Fruit fly (Drosophila melanogaster) whole organism, prepupa: ENCODE data around the gene Sclp.
A peak's percentile ranks its signal among the peaks of the same experiment; 100 is the strongest.

Source experiments
- Blimp-1 ChIP-seq: fragments of 200-800 bp; sonication (Bioruptor generic); optimal IDR thresholded peaks from 3 replicates; lab custom pipeline; 2017; ENCODE audit warnings: missing biosample characterization, missing genetic modification characterization, mild to moderate bottlenecking, moderate library complexity, missing genetic modification reagents
- CG10631 ChIP-seq: fragments of 200-800 bp; sonication (Bioruptor generic); optimal IDR thresholded peaks from 2 replicates; lab custom pipeline; 2016; ENCODE audit warnings: missing biosample characterization, missing genetic modification characterization
- CG11294 ChIP-seq: fragments of 200-800 bp; sonication (Bioruptor generic); IDR thresholded peaks from 2 replicates; pipeline ENCODE4 v1.3.6; 2022; ENCODE audit warnings: missing biosample characterization, missing genetic modification characterization
- CG11762 ChIP-seq: fragments of 200-800 bp; sonication (Bioruptor generic); optimal IDR thresholded peaks from 3 replicates; lab custom pipeline; 2016; ENCODE audit warnings: missing biosample characterization, missing genetic modification characterization; ENCODE audit not compliant: insufficient read depth
- CG15336 ChIP-seq: fragments of 200-800 bp; sonication (Bioruptor generic); IDR thresholded peaks from 2 replicates; pipeline ENCODE4 v1.3.6; 2022; ENCODE audit warnings: missing biosample characterization, missing genetic modification characterization
- CG1621 ChIP-seq: fragments of 200-800 bp; sonication (Bioruptor generic); optimal IDR thresholded peaks from 3 replicates; lab custom pipeline; 2018; ENCODE audit warnings: missing biosample characterization, mild to moderate bottlenecking, missing genetic modification characterization
- CG16779 ChIP-seq: fragments of 200-800 bp; sonication (Bioruptor generic); optimal IDR thresholded peaks from 3 replicates; lab custom pipeline; 2017; ENCODE audit warnings: missing biosample characterization, mild to moderate bottlenecking, missing genetic modification characterization
- CG32006 ChIP-seq: fragments of 200-800 bp; sonication (Bioruptor generic); optimal IDR thresholded peaks from 3 replicates; lab custom pipeline; 2017; ENCODE audit warnings: missing biosample characterization, mild to moderate bottlenecking, missing genetic modification characterization
- CG34406 ChIP-seq: fragments of 200-800 bp; sonication (Bioruptor generic); optimal IDR thresholded peaks from 3 replicates; lab custom pipeline; 2016; ENCODE audit warnings: missing biosample characterization, missing genetic modification characterization
- CG3919 ChIP-seq: fragments of 200-800 bp; sonication (Bioruptor generic); optimal IDR thresholded peaks from 3 replicates; lab custom pipeline; 2016; ENCODE audit warnings: missing biosample characterization, missing genetic modification characterization
- CG4318 ChIP-seq: fragments of 200-800 bp; sonication (Bioruptor generic); optimal IDR thresholded peaks from 3 replicates; lab custom pipeline; 2017; ENCODE audit warnings: missing biosample characterization, mild to moderate bottlenecking, missing genetic modification characterization
- CG6276 ChIP-seq: fragments of 200-800 bp; sonication (Bioruptor generic); optimal IDR thresholded peaks from 2 replicates; lab custom pipeline; 2017; ENCODE audit warnings: missing biosample characterization, mild to moderate bottlenecking, missing genetic modification characterization
- CG6792 ChIP-seq: fragments of 200-800 bp; sonication (Bioruptor generic); optimal IDR thresholded peaks from 3 replicates; lab custom pipeline; 2016; ENCODE audit warnings: missing biosample characterization, missing genetic modification characterization
- CG7368 ChIP-seq: fragments of 200-800 bp; sonication (Bioruptor generic); optimal IDR thresholded peaks from 3 replicates; lab custom pipeline; 2016; ENCODE audit warnings: missing biosample characterization, missing genetic modification characterization
- CG8119 ChIP-seq: fragments of 200-800 bp; sonication (Bioruptor generic); IDR thresholded peaks from 3 replicates; pipeline ENCODE4 v1.3.6; 2022; ENCODE audit warnings: missing biosample characterization, missing genetic modification characterization
- CG8319 ChIP-seq: fragments of 200-800 bp; sonication (Bioruptor generic); optimal IDR thresholded peaks from 3 replicates; lab custom pipeline; 2016; ENCODE audit warnings: missing biosample characterization, missing genetic modification characterization
- CG8632 ChIP-seq: fragments of 200-800 bp; sonication (Bioruptor generic); optimal IDR thresholded peaks from 3 replicates; lab custom pipeline; 2016; ENCODE audit warnings: missing biosample characterization, missing genetic modification characterization
- CG9139 ChIP-seq: fragments of 200-800 bp; sonication (Bioruptor generic); optimal IDR thresholded peaks from 3 replicates; lab custom pipeline; 2017; ENCODE audit warnings: missing biosample characterization, mild to moderate bottlenecking, missing genetic modification characterization
- Eip75B ChIP-seq: fragments of 200-800 bp; sonication (Bioruptor generic); optimal IDR thresholded peaks from 3 replicates; lab custom pipeline; 2016; ENCODE audit warnings: missing biosample characterization, missing genetic modification characterization
- Eip78C ChIP-seq: fragments of 200-800 bp; sonication (Bioruptor generic); peaks from one replicate; lab custom pipeline; 2016; ENCODE audit warnings: missing biosample characterization, missing genetic modification characterization
- Eip93F ChIP-seq: fragments of 200-800 bp; sonication (Bioruptor generic); optimal IDR thresholded peaks from 2 replicates; lab custom pipeline; 2016; ENCODE audit warnings: missing biosample characterization, mild to moderate bottlenecking, missing genetic modification characterization
- Ets21C ChIP-seq: fragments of 200-800 bp; sonication (Bioruptor generic); optimal IDR thresholded peaks from 3 replicates; lab custom pipeline; 2016; ENCODE audit warnings: missing biosample characterization, missing genetic modification characterization
- Gug ChIP-seq: fragments of 200-800 bp; sonication (Bioruptor generic); IDR thresholded peaks from 2 replicates; pipeline ENCODE4 v1.3.6; 2022; ENCODE audit warnings: missing biosample characterization, missing genetic modification characterization
- Hr38 ChIP-seq: sonication (Bioruptor generic); optimal IDR thresholded peaks from 2 replicates; lab custom pipeline; 2016; ENCODE audit warnings: missing biosample characterization, missing genetic modification characterization
- Hr39 ChIP-seq: fragments of 200-800 bp; sonication (Bioruptor generic); optimal IDR thresholded peaks from 2 replicates; lab custom pipeline; 2016; ENCODE audit warnings: missing biosample characterization, missing genetic modification characterization
- Hr4 ChIP-seq: fragments of 200-800 bp; sonication (Bioruptor generic); optimal IDR thresholded peaks from 3 replicates; lab custom pipeline; 2016; ENCODE audit warnings: missing biosample characterization, missing genetic modification characterization
- Met ChIP-seq: fragments of 200-800 bp; sonication (Bioruptor generic); optimal IDR thresholded peaks from 3 replicates; lab custom pipeline; 2016; ENCODE audit warnings: missing biosample characterization, missing genetic modification characterization
- OdsH ChIP-seq: fragments of 200-800 bp; sonication (Bioruptor generic); optimal IDR thresholded peaks from 3 replicates; lab custom pipeline; 2016; ENCODE audit warnings: missing biosample characterization, missing genetic modification characterization
- Smox ChIP-seq: fragments of 200-800 bp; sonication (Bioruptor generic); optimal IDR thresholded peaks from 3 replicates; lab custom pipeline; 2016; ENCODE audit warnings: missing biosample characterization, missing genetic modification characterization
- Sox102F ChIP-seq: fragments of 200-800 bp; sonication (Bioruptor generic); optimal IDR thresholded peaks from 2 replicates; lab custom pipeline; 2016; ENCODE audit warnings: missing biosample characterization, mild to moderate bottlenecking, missing genetic modification characterization
- achi ChIP-seq: fragments of 200-800 bp; sonication (Bioruptor generic); optimal IDR thresholded peaks from 3 replicates; lab custom pipeline; 2016; ENCODE audit warnings: missing biosample characterization, missing genetic modification characterization
- acj6 ChIP-seq: fragments of 200-800 bp; sonication (Bioruptor generic); optimal IDR thresholded peaks from 3 replicates; lab custom pipeline; 2016; ENCODE audit warnings: missing biosample characterization, missing genetic modification characterization
- dac ChIP-seq: fragments of 200-800 bp; sonication (Bioruptor generic); optimal IDR thresholded peaks from 2 replicates; lab custom pipeline; 2017; ENCODE audit warnings: missing biosample characterization, mild to moderate bottlenecking, missing genetic modification characterization
- dsx ChIP-seq: fragments of 200-800 bp; optimal IDR thresholded peaks from 3 replicates; lab custom pipeline; 2019; ENCODE audit warnings: missing biosample characterization, mild to moderate bottlenecking, missing genetic modification characterization, moderate library complexity; ENCODE audit not compliant: poor library complexity, severe bottlenecking
- eg ChIP-seq: fragments of 200-800 bp; sonication (Bioruptor generic); IDR thresholded peaks from 3 replicates; pipeline ENCODE4 v1.3.6; 2022; ENCODE audit warnings: missing biosample characterization, missing genetic modification characterization
- esn ChIP-seq: fragments of 200-800 bp; sonication (Bioruptor generic); optimal IDR thresholded peaks from 2 replicates; lab custom pipeline; 2016; ENCODE audit warnings: missing biosample characterization, mild to moderate bottlenecking, missing genetic modification characterization, moderate library complexity
- fd85E ChIP-seq: fragments of 200-800 bp; sonication (Bioruptor generic); optimal IDR thresholded peaks from 3 replicates; lab custom pipeline; 2016; ENCODE audit warnings: missing biosample characterization, missing genetic modification characterization
- fkh ChIP-seq: fragments of 200-800 bp; sonication (Bioruptor generic); optimal IDR thresholded peaks from 3 replicates; lab custom pipeline; 2017; ENCODE audit warnings: missing biosample characterization, mild to moderate bottlenecking, missing genetic modification characterization, moderate library complexity
- lz ChIP-seq: fragments of 200-800 bp; sonication (Bioruptor generic); optimal IDR thresholded peaks from 3 replicates; lab custom pipeline; 2016; ENCODE audit warnings: missing biosample characterization, missing genetic modification characterization
- pdm3 ChIP-seq: fragments of 200-800 bp; sonication (Bioruptor generic); optimal IDR thresholded peaks from 3 replicates; lab custom pipeline; 2016; ENCODE audit warnings: missing biosample characterization, missing genetic modification characterization
- salr ChIP-seq, 2 experiments: fragments of 200-800 bp; sonication (Bioruptor generic); optimal IDR thresholded peaks; 3 replicates each; lab custom pipeline; 2016 to 2018; ENCODE audit warnings: missing biosample characterization in 2 of 2, missing genetic modification characterization in 2 of 2, mild to moderate bottlenecking in 1 of 2
- spab ChIP-seq: fragments of 200-800 bp; sonication (Bioruptor generic); optimal IDR thresholded peaks from 2 replicates; lab custom pipeline; 2017; ENCODE audit warnings: missing biosample characterization, mild to moderate bottlenecking, missing genetic modification characterization, missing genetic modification reagents
- ss ChIP-seq, 2 experiments: fragments of 200-800 bp; sonication (Bioruptor generic); optimal IDR thresholded peaks; 2 replicates in 1 of 2; 3 replicates in 1 of 2; lab custom pipeline; 2017 to 2018; ENCODE audit warnings: mild to moderate bottlenecking in 2 of 2, missing biosample characterization in 2 of 2, missing genetic modification characterization in 2 of 2, moderate library complexity in 1 of 2
- topi ChIP-seq: fragments of 200-800 bp; sonication (Bioruptor generic); optimal IDR thresholded peaks from 3 replicates; lab custom pipeline; 2016; ENCODE audit warnings: missing biosample characterization, missing genetic modification characterization
- vri ChIP-seq: fragments of 200-800 bp; sonication (Bioruptor generic); optimal IDR thresholded peaks from 3 replicates; lab custom pipeline; 2016; ENCODE audit warnings: missing biosample characterization, mild to moderate bottlenecking, missing genetic modification characterization

Gene Sclp

DNA sequence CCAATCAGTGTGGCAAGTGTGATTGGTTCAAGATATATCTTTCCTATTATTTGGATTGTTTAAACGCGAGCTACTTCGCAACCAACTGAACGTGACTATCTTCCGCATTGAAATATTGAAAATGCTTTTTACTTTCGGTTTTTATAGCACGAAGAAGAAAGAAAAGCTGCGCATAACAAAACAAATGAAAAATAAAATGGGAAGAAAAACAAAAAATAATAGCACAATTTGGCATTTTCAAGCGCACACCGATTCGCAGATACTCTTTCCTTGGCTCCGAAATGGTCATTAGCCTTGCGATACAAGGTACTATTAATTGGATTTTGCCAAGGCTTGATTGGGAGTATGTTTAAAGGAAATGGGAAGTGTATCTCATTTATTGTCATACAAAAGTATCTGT lies at the start of gene Sclp:
Sclp (minus strand) TSS at position 101 of the 400 bp plus-strand sequence.
- TF ChIP-seq Blimp-1 (GFP tag; lab: Kevin White, UChicago) = no peak
- no peak for TF ChIP-seq CG8319 (GFP tag; lab: Kevin White, UChicago)
- peak; percentile 2 for TF ChIP-seq Met (GFP tag; lab: Kevin White, UChicago)
- TF ChIP-seq eg (GFP tag; lab: Robert Waterston, UW) = 0 out of 3 replicates have a peak, but pooled peaks have one; percentile 34
- no peak for TF ChIP-seq CG6792 (GFP tag; lab: Kevin White, UChicago)
- no peak for TF ChIP-seq CG16779 (tag; lab: Kevin White, UChicago)
- TF ChIP-seq CG9139 (GFP tag; lab: Kevin White, UChicago) = no peak
- no peak for TF ChIP-seq Eip75B (GFP tag; lab: Kevin White, UChicago)
- peak; percentile 9 for TF ChIP-seq Hr4
- TF ChIP-seq CG15336 (GFP tag; lab: Robert Waterston, UW) = peak; percentile 28; the same call in 1 of the 2 replicates
- peak; percentile 34 for TF ChIP-seq CG6276
- no peak for TF ChIP-seq pdm3 (GFP tag; lab: Kevin White, UChicago)
- no peak for TF ChIP-seq CG7368
- peak; percentile 40 for TF ChIP-seq CG32006
- peak; percentile 6 for TF ChIP-seq achi (GFP tag; lab: Kevin White, UChicago)
- TF ChIP-seq CG10631 (GFP tag; lab: Kevin White, UChicago) = no peak
- no peak for TF ChIP-seq CG1621 (tag; lab: Kevin White, UChicago)
- TF ChIP-seq ss (GFP tag; optimal IDR thresholded peaks at IDR 0.05; lab: Kevin White, UChicago) = no peak
- TF ChIP-seq, all 60 proteins: peak for 7

DNA sequence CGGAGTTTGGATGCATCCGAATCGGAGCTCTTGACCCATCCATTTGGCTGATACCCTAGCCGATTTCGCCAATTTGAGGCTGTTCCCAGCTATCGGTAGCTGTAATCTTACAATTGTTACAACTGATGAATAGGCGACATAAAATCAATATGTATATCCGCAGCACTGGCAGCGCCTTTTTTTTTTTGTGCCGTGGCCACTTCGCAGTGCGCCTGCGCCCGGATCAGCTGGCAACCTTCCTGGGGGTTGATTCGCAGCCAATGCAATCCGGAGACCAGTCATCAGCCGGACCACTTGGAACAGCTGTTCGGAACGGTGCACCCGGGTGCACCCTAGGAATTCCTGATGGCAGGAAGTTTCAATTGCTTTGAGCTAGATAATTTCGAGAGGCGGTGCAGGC lies 6.3 kb upstream of the Sclp start, which contains the start of gene Pdzd8:
Pdzd8 (minus strand) TSS at position 125 of the 400 bp plus-strand sequence.
- no peak for TF ChIP-seq spab (GFP tag; lab: Kevin White, UChicago)
- TF ChIP-seq Eip75B (GFP tag; lab: Kevin White, UChicago) = no peak
- TF ChIP-seq CG8632 = no peak
- no peak for TF ChIP-seq Blimp-1 (GFP tag; lab: Kevin White, UChicago)
- TF ChIP-seq dac = no peak
- no peak for TF ChIP-seq CG16779 (tag; lab: Kevin White, UChicago)
- no peak for TF ChIP-seq fd85E
- TF ChIP-seq esn (GFP tag; lab: Kevin White, UChicago) = no peak
- no peak for TF ChIP-seq Gug (GFP tag; lab: Robert Waterston, UW)
- TF ChIP-seq Met (GFP tag; lab: Kevin White, UChicago) = no peak
- no peak for TF ChIP-seq lz (GFP tag; lab: Kevin White, UChicago)
- no peak for TF ChIP-seq OdsH
- TF ChIP-seq topi (GFP tag; lab: Kevin White, UChicago) = no peak
- TF ChIP-seq eg (GFP tag; lab: Robert Waterston, UW) = no peak
- no peak for TF ChIP-seq pdm3 (GFP tag; lab: Kevin White, UChicago)
- TF ChIP-seq acj6 (GFP tag; lab: Kevin White, UChicago) = no peak
- no peak for TF ChIP-seq ss (GFP tag; optimal IDR thresholded peaks at IDR 0.05; lab: Kevin White, UChicago)

DNA sequence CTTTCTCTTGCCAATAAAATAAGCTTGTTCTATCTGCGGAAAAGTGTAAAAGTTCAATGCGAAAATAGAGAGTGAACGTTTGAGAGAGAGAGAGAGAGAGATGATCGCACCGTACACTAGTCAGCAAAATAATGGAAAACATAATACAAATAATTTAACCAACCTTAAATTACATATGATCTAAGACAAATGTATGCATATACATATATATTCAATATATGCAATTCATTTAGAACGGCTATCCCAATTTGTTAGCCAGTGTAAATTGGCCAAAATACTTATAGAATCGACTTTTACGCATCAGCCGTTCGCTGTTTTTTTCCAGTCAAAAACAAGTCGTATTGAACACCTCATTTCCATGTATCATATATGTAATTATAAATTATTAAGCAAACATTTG lies 751 bp upstream of the Sclp start:
- TF ChIP-seq CG34406 (GFP tag; lab: Kevin White, UChicago) = peak; percentile 45
- TF ChIP-seq Eip93F (GFP tag; lab: Kevin White, UChicago) = peak; percentile 68
- TF ChIP-seq CG8632 = peak; percentile 47
- no peak for TF ChIP-seq CG4318
- TF ChIP-seq CG6276 = peak; percentile 39
- TF ChIP-seq Hr39 = peak; percentile 62
- TF ChIP-seq CG1621 (tag; lab: Kevin White, UChicago) = no peak
- TF ChIP-seq Hr4 = peak; percentile 28
- no peak for TF ChIP-seq fd85E
- TF ChIP-seq CG11762 = peak; percentile 45
- peak; percentile 73; the same call in 2 of the 3 replicates for TF ChIP-seq CG8119 (GFP tag; lab: Robert Waterston, UW)
- TF ChIP-seq CG3919 (GFP tag; lab: Kevin White, UChicago) = peak; percentile 65
- TF ChIP-seq Gug (GFP tag; lab: Robert Waterston, UW) = peak; percentile 72
- peak; percentile 78 for TF ChIP-seq topi (GFP tag; lab: Kevin White, UChicago)
- TF ChIP-seq dsx (GFP tag; lab: Kevin White, UChicago) = no peak
- no peak for TF ChIP-seq salr (GFP tag; optimal IDR thresholded peaks at IDR 0.05; lab: Kevin White, UChicago)
- TF ChIP-seq CG15336 (GFP tag; lab: Robert Waterston, UW) = peak; percentile 78
- peak; percentile 23 for TF ChIP-seq pdm3 (GFP tag; lab: Kevin White, UChicago)
- TF ChIP-seq CG11294 = peak; percentile 29; the same call in 1 of the 2 replicates
- peak; percentile 92 for TF ChIP-seq Eip78C (GFP tag; lab: Kevin White, UChicago)
- TF ChIP-seq Hr38 = no peak
- TF ChIP-seq Sox102F (GFP tag; lab: Kevin White, UChicago) = peak; percentile 61
- TF ChIP-seq vri (GFP tag; lab: Kevin White, UChicago) = peak; percentile 45
- peak; percentile 62 for TF ChIP-seq lz (GFP tag; lab: Kevin White, UChicago)
- TF ChIP-seq Smox = peak; percentile 65
- TF ChIP-seq CG32006 = no peak
- peak; percentile 62 for TF ChIP-seq Ets21C (GFP tag; lab: Kevin White, UChicago)
- TF ChIP-seq Met (GFP tag; lab: Kevin White, UChicago) = peak; percentile 72
- TF ChIP-seq dac = no peak
- no peak for TF ChIP-seq fkh (GFP tag; lab: Kevin White, UChicago)
